Fruit fly (Drosophila melanogaster) whole organism: ENCODE results near the gene Prosbeta2.

Source experiments
- CG8478 ChIP-seq: fragments of >200 bp; optimal IDR thresholded peaks from 2 replicates; lab custom pipeline; 2018; ENCODE audit warnings: inconsistent platforms
- Dll ChIP-seq: fragments of >200 bp; optimal IDR thresholded peaks from 2 replicates; lab custom pipeline; 2017
- EcR ChIP-seq, 2 experiments: fragments of >200 bp; optimal IDR thresholded peaks; 2 replicates each; lab custom pipeline; 2017; ENCODE audit warnings: missing biosample characterization in 2 of 2, missing genetic modification characterization in 2 of 2, missing genetic modification reagents in 2 of 2
- pan ChIP-seq: fragments of >200 bp; optimal IDR thresholded peaks from 2 replicates; lab custom pipeline; 2017
- psq ChIP-seq: fragments of >200 bp; optimal IDR thresholded peaks from 2 replicates; lab custom pipeline; 2017
- usp ChIP-seq: fragments of >200 bp; optimal IDR thresholded peaks from 2 replicates; lab custom pipeline; 2017; ENCODE audit warnings: missing biosample characterization, missing genetic modification characterization, mixed read lengths

dm6 chr3L:14973251-14973625 lies 26.5 kb upstream of the Prosbeta2 start:
- no peak for TF ChIP-seq usp (GFP tag; lab: Kevin White, UChicago)
- no peak for TF ChIP-seq psq (lab: Kevin White, UChicago)
- no peak for TF ChIP-seq EcR (GFP tag; optimal IDR thresholded peaks at IDR 0.05; lab: Kevin White, UChicago)
- TF ChIP-seq pan (lab: Kevin White, UChicago) = no peak
- no peak for TF ChIP-seq CG8478 (lab: Kevin White, UChicago)
- no peak for TF ChIP-seq Dll
